Fruit fly (Drosophila melanogaster): ENCODE data around the gene Epg5.

The Epg5 gene

DNA sequence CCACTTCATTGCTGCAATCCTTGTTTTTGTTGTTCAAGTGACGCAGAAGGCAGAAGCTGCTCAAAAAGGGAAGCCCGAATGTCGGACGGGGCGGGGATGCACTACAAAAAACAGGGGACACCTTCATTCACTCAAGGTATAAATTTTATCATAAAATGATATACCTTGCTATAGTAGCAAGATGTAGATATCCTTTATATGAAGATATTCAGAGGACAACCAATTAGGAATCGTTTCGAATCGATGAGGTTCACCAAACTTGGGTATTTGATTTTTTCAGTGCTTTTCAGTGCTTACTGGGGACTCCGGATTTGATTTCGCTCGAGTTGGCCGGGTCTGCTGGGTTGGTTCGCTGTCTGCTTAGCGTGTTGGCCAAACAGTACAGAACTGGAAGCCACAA lies 28.6 kb upstream of the Epg5 start:
- TF ChIP-seq OdsH (GFP tag; optimal IDR thresholded peaks at IDR 0.05): peak; percentile 15
- peak; percentile 33 for TF ChIP-seq br (GFP tag; optimal IDR thresholded peaks at IDR 0.05)
- TF ChIP-seq Sp1 (GFP tag; optimal IDR thresholded peaks at IDR 0.05): peak; percentile 25
- TF ChIP-seq foxo (GFP tag; optimal IDR thresholded peaks at IDR 0.05): peak in 1 of 2 experiments; percentile 19
- TF ChIP-seq HLH106 (tag; optimal IDR thresholded peaks at IDR 0.05): peak; percentile 26
- peak; percentile 16 for TF ChIP-seq ey (GFP tag; optimal IDR thresholded peaks at IDR 0.05)
- TF ChIP-seq Rel (GFP tag; optimal IDR thresholded peaks at IDR 0.05): no peak
- TF ChIP-seq Rel (tag; optimal IDR thresholded peaks at IDR 0.05): no peak
- TF ChIP-seq CrebA (GFP tag; optimal IDR thresholded peaks at IDR 0.05; ENCODE audit: borderline replicate concordance): no peak
- TF ChIP-seq N (GFP tag; optimal IDR thresholded peaks at IDR 0.05): no peak
- peak; percentile 42 for TF ChIP-seq h (GFP tag; optimal IDR thresholded peaks at IDR 0.05)
- TF ChIP-seq fru (GFP tag; optimal IDR thresholded peaks at IDR 0.05): peak; percentile 30
- peak; percentile 54 for TF ChIP-seq dmrt93B (GFP tag; optimal IDR thresholded peaks at IDR 0.05)

DNA sequence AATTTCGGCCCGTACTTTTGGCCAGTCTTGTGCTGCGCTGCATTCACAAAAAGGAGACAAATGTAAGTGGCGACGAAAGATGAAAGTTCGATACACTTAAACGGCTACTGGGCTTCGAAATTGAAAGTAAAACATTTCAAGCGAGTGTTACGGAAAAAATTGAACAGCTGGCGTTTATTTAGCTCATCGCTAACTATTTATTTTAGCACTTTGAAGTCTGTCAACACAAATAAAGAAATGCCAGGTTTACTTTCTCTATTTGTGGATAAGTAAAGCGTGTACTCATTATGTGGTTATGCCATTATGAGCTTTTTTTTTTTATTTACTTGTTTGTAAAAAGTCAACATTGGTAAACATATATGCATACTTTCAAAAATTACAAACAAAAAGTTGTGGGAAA lies 27.1 kb upstream of the Epg5 start:
- no peak for TF ChIP-seq br (GFP tag; optimal IDR thresholded peaks at IDR 0.05)
- no peak for TF ChIP-seq foxo (GFP tag; optimal IDR thresholded peaks at IDR 0.05)
- no peak for TF ChIP-seq lola (GFP tag; optimal IDR thresholded peaks at IDR 0.05)
- no peak for TF ChIP-seq Mio (GFP tag; optimal IDR thresholded peaks at IDR 0.05)
- TF ChIP-seq Dfd (GFP tag; optimal IDR thresholded peaks at IDR 0.05): no peak
- TF ChIP-seq fru (GFP tag; optimal IDR thresholded peaks at IDR 0.05): no peak

dm6 chr3R:18783191-18783590 lies 24.5 kb upstream of the Epg5 start:
- no peak for TF ChIP-seq CrebA (GFP tag; optimal IDR thresholded peaks at IDR 0.05; ENCODE audit: borderline replicate concordance)
- no peak for TF ChIP-seq foxo (GFP tag; optimal IDR thresholded peaks at IDR 0.05)
- no peak for TF ChIP-seq ey (GFP tag; optimal IDR thresholded peaks at IDR 0.05)
- TF ChIP-seq HLH106 (tag; optimal IDR thresholded peaks at IDR 0.05): no peak
- TF ChIP-seq dsf (GFP tag; optimal IDR thresholded peaks at IDR 0.05; ENCODE audit: borderline replicate concordance): no peak
- TF ChIP-seq psq (GFP tag; optimal IDR thresholded peaks at IDR 0.05): no peak

DNA sequence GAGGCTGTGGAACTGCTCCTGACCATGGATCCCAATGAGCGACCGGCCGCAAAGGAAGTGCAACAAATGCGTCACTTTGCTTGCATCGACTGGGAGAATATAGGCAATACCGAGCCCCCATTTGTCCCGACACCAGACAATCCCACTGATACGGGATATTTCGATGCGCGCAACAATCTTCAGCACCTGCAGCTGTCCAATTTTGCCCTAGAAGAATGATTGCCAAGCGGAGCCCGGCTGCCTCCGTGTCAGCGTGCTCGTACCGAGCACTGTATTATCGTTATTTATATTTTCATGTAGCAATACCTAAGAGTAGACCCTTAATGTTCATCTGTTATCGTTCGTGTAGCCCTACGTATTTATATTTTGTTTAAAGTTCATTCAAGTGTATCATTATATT lies 8.9 kb downstream of the Epg5 start:
- TF ChIP-seq OdsH (GFP tag; optimal IDR thresholded peaks at IDR 0.05) (no peak), br (GFP tag; optimal IDR thresholded peaks at IDR 0.05) (no peak), tai (GFP tag; optimal IDR thresholded peaks at IDR 0.05) (no peak), CG9705 (GFP tag; optimal IDR thresholded peaks at IDR 0.05) (no peak), Mio (GFP tag; optimal IDR thresholded peaks at IDR 0.05) (no peak), Hr83 (GFP tag; optimal IDR thresholded peaks at IDR 0.05; ENCODE audit: poor library complexity, severe bottlenecking) (no peak), Dfd (GFP tag; optimal IDR thresholded peaks at IDR 0.05) (no peak), dl (GFP tag; optimal IDR thresholded peaks at IDR 0.05; ENCODE audit: insufficient read depth in 1 of 2, partially characterized antibody in 2 of 2) (no peak), dmrt93B (GFP tag; optimal IDR thresholded peaks at IDR 0.05) (no peak), Hnf4 (GFP tag; optimal IDR thresholded peaks at IDR 0.05) (no peak), psq (GFP tag; optimal IDR thresholded peaks at IDR 0.05) (no peak), woc (GFP tag; optimal IDR thresholded peaks at IDR 0.05) (no peak), dsf (GFP tag; optimal IDR thresholded peaks at IDR 0.05; ENCODE audit: borderline replicate concordance) (no peak)

dm6 chr3R:18748087-18748486 lies 10.6 kb downstream of the Epg5 start:
- TF ChIP-seq Abd-B (GFP tag; optimal IDR thresholded peaks at IDR 0.05): no peak
- TF ChIP-seq Hnf4 (GFP tag; optimal IDR thresholded peaks at IDR 0.05): no peak
- no peak for TF ChIP-seq Hr78 (GFP tag; optimal IDR thresholded peaks at IDR 0.05)
- no peak for TF ChIP-seq Mio (GFP tag; optimal IDR thresholded peaks at IDR 0.05)
- no peak for TF ChIP-seq GATAd (GFP tag; optimal IDR thresholded peaks at IDR 0.05)
- no peak for TF ChIP-seq jim (GFP tag; optimal IDR thresholded peaks at IDR 0.05)
- no peak for TF ChIP-seq Jra (GFP tag; optimal IDR thresholded peaks at IDR 0.05)
- no peak for TF ChIP-seq foxo (GFP tag; optimal IDR thresholded peaks at IDR 0.05)
- TF ChIP-seq sv (GFP tag; optimal IDR thresholded peaks at IDR 0.05): no peak
- TF ChIP-seq Dfd (GFP tag; optimal IDR thresholded peaks at IDR 0.05): no peak
- no peak for TF ChIP-seq h (GFP tag; optimal IDR thresholded peaks at IDR 0.05)
- TF ChIP-seq dl (GFP tag; optimal IDR thresholded peaks at IDR 0.05; ENCODE audit: insufficient read depth in 1 of 2, partially characterized antibody in 2 of 2): no peak
- TF ChIP-seq Vsx2 (GFP tag; optimal IDR thresholded peaks at IDR 0.05; ENCODE audit: partially characterized antibody): no peak
- no peak for TF ChIP-seq CG9705 (GFP tag; optimal IDR thresholded peaks at IDR 0.05)
- TF ChIP-seq sage (GFP tag; optimal IDR thresholded peaks at IDR 0.05): no peak
- TF ChIP-seq Rel (GFP tag; optimal IDR thresholded peaks at IDR 0.05): no peak
- no peak for TF ChIP-seq Rel (tag; optimal IDR thresholded peaks at IDR 0.05)
- no peak for TF ChIP-seq dsf (GFP tag; optimal IDR thresholded peaks at IDR 0.05; ENCODE audit: borderline replicate concordance)

Data from whole organism, wandering third instar larva.